Fruit fly (Drosophila melanogaster) whole organism, prepupa: ENCODE measurements around the gene CG5897.

Source experiments
- CG7368 ChIP-seq: fragments of 200-800 bp; sonication (Bioruptor generic); optimal IDR thresholded peaks from 3 replicates; lab custom pipeline; 2016; ENCODE audit warnings: missing biosample characterization, missing genetic modification characterization
- Eip93F ChIP-seq: fragments of 200-800 bp; sonication (Bioruptor generic); optimal IDR thresholded peaks from 2 replicates; lab custom pipeline; 2016; ENCODE audit warnings: missing biosample characterization, mild to moderate bottlenecking, missing genetic modification characterization
- Ets96B ChIP-seq: fragments of 200-800 bp; optimal IDR thresholded peaks from 2 replicates; lab custom pipeline; 2019; ENCODE audit warnings: missing biosample characterization, mild to moderate bottlenecking, missing genetic modification characterization, moderate library complexity
- Hr39 ChIP-seq: fragments of 200-800 bp; sonication (Bioruptor generic); optimal IDR thresholded peaks from 2 replicates; lab custom pipeline; 2016; ENCODE audit warnings: missing biosample characterization, missing genetic modification characterization
- acj6 ChIP-seq: fragments of 200-800 bp; sonication (Bioruptor generic); optimal IDR thresholded peaks from 3 replicates; lab custom pipeline; 2016; ENCODE audit warnings: missing biosample characterization, missing genetic modification characterization
- net ChIP-seq: fragments of 200-800 bp; sonication (Bioruptor generic); optimal IDR thresholded peaks from 3 replicates; lab custom pipeline; 2016; ENCODE audit warnings: missing biosample characterization, missing genetic modification characterization
- spab ChIP-seq: fragments of 200-800 bp; sonication (Bioruptor generic); optimal IDR thresholded peaks from 2 replicates; lab custom pipeline; 2017; ENCODE audit warnings: missing biosample characterization, mild to moderate bottlenecking, missing genetic modification characterization, missing genetic modification reagents
- ss ChIP-seq, 2 experiments: fragments of 200-800 bp; sonication (Bioruptor generic); optimal IDR thresholded peaks; 2 replicates in 1 of 2; 3 replicates in 1 of 2; lab custom pipeline; 2017 to 2018; ENCODE audit warnings: mild to moderate bottlenecking in 2 of 2, missing biosample characterization in 2 of 2, missing genetic modification characterization in 2 of 2, moderate library complexity in 1 of 2

DNA sequence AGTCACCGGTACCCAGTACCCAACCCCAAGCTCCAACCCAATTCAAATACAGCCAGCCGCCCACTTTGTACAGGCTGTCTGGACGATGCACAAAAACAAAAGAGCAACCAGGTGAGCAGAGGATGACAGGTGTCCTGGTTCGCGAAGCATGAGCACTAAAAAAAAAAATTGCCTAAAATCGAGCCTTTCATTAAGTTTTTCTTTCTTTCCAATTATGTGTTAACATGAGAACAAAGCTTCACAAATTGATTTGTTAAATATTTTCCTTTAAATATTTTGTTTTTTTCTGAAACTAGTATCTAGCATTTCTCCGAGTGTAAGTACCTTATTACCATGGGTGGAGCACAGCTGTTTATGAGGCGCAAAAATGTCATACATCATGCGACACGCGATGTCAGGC, 14.1 kb downstream of the CG5897 start:
- TF ChIP-seq ss (GFP tag; optimal IDR thresholded peaks at IDR 0.05; lab: Kevin White, UChicago) (peak in 1 of 2 experiments; percentile 13), net (GFP tag; lab: Kevin White, UChicago) (no peak), CG7368 (GFP tag; lab: Kevin White, UChicago) (peak; percentile 19), Hr39 (no peak), spab (GFP tag; lab: Kevin White, UChicago) (no peak), acj6 (GFP tag; lab: Kevin White, UChicago) (peak; percentile 1), Eip93F (GFP tag; lab: Kevin White, UChicago) (no peak), Ets96B (peak; percentile 24)
